Worm (Caenorhabditis elegans) whole organism, midembryonic: ENCODE data around the gene abf-5.

ENCODE experiments used
- T22C8.4 ChIP-seq: fragments of 200-800 bp; sonication (Bioruptor generic); IDR thresholded peaks from 2 replicates; pipeline ENCODE4 v1.3.6; 2022; ENCODE audit warnings: missing genetic modification characterization, missing compliant biosample characterization
- cog-1 ChIP-seq: sonication (generic microtip); optimal IDR thresholded peaks from 2 replicates; lab custom pipeline; 2016; ENCODE audit warnings: missing genetic modification characterization, missing compliant biosample characterization
- flt-1 ChIP-seq: fragments of 200-800 bp; sonication (Bioruptor generic); IDR thresholded peaks from 2 replicates; pipeline ENCODE4 v1.3.6; 2022; ENCODE audit warnings: missing genetic modification characterization, missing compliant biosample characterization
- klf-2 ChIP-seq: fragments of 200-800 bp; sonication (Bioruptor generic); conservative IDR thresholded peaks from 2 replicates; pipeline ENCODE4 v1.3.6; 2022; ENCODE audit warnings: missing genetic modification reagents, missing genetic modification characterization, missing compliant biosample characterization
- med-1 ChIP-seq: sonication (generic microtip); optimal IDR thresholded peaks from 2 replicates; lab custom pipeline; 2017; ENCODE audit warnings: missing genetic modification characterization, mild to moderate bottlenecking, missing compliant biosample characterization, antibody characterized with exemption, missing genetic modification reagents; ENCODE audit not compliant: insufficient read depth
- ref-1 ChIP-seq: fragments of 200-800 bp; sonication (Bioruptor generic); conservative IDR thresholded peaks from 2 replicates; pipeline ENCODE4 v1.3.6; 2022; ENCODE audit warnings: missing genetic modification reagents, missing genetic modification characterization, missing compliant biosample characterization
- tab-1 ChIP-seq: fragments of 200-800 bp; sonication (Bioruptor generic); IDR thresholded peaks from 2 replicates; pipeline ENCODE4 v1.3.6; 2022; ENCODE audit warnings: missing genetic modification characterization, missing compliant biosample characterization
- ztf-29 ChIP-seq: fragments of 200-800 bp; sonication (Bioruptor generic); IDR thresholded peaks from 2 replicates; pipeline ENCODE4 v1.3.6; 2022; ENCODE audit warnings: missing genetic modification reagents, missing genetic modification characterization, missing compliant biosample characterization

- TF ChIP-seq ref-1 (no peak), klf-2 (GFP tag; lab: Robert Waterston, UW) (no peak), flt-1 (GFP tag; lab: Robert Waterston, UW) (no peak), med-1 (no peak), tab-1 (GFP tag; lab: Robert Waterston, UW) (no peak), ztf-29 (no peak), T22C8.4 (GFP tag; lab: Robert Waterston, UW) (no peak), cog-1 (tag; lab: Kevin White, UChicago) (no peak)
These were observed 41.8 kb upstream of the abf-5 start for ce11 chrX:12750805-12751204.
